Worm (Caenorhabditis elegans): Measurements from ENCODE around the gene Y51B9A.8.

ce11 chrII:9362249-9362648 lies 36.4 kb upstream of the Y51B9A.8 start:
- TF ChIP-seq ztf-11 (tag; optimal IDR thresholded peaks at IDR 0.05) (no peak), tbx-8 (GFP tag; optimal IDR thresholded peaks at IDR 0.05) (no peak)
